Worm (Caenorhabditis elegans) whole organism, late embryonic: ENCODE results near the gene srz-62.

ENCODE experiments used
- C38D4.7 ChIP-seq: fragments of 200-800 bp; sonication (Bioruptor generic); optimal IDR thresholded peaks from 2 replicates; lab custom pipeline; 2018; ENCODE audit warnings: mild to moderate bottlenecking, missing genetic modification characterization, moderate library complexity, missing compliant biosample characterization
- K09A11.1 ChIP-seq: sonication (generic microtip); optimal IDR thresholded peaks from 2 replicates; lab custom pipeline; 2017; ENCODE audit warnings: antibody characterized with exemption, mild to moderate bottlenecking, missing genetic modification characterization, missing compliant biosample characterization; ENCODE audit not compliant: insufficient read depth
- Y22D7AL.16 ChIP-seq: sonication (generic microtip); optimal IDR thresholded peaks from 2 replicates; lab custom pipeline; 2016; ENCODE audit warnings: missing genetic modification characterization, missing compliant biosample characterization
- ceh-31 ChIP-seq: sonication (generic microtip); optimal IDR thresholded peaks from 2 replicates; lab custom pipeline; 2016; ENCODE audit warnings: missing genetic modification characterization, missing compliant biosample characterization
- dve-1 ChIP-seq: sonication (generic microtip); optimal IDR thresholded peaks from 2 replicates; lab custom pipeline; 2017; ENCODE audit warnings: antibody characterized with exemption, mild to moderate bottlenecking, missing genetic modification characterization, missing compliant biosample characterization
- lin-11 ChIP-seq: fragments of 200-800 bp; sonication (Bioruptor generic); optimal IDR thresholded peaks from 2 replicates; lab custom pipeline; 2018; ENCODE audit warnings: mild to moderate bottlenecking, missing genetic modification characterization, missing compliant biosample characterization
- madf-2 ChIP-seq: sonication (generic microtip); optimal IDR thresholded peaks from 2 replicates; lab custom pipeline; 2017; ENCODE audit warnings: missing genetic modification characterization, missing compliant biosample characterization
- nfya-1 ChIP-seq: sonication (generic microtip); optimal IDR thresholded peaks from 2 replicates; lab custom pipeline; 2017; ENCODE audit warnings: missing genetic modification characterization, mild to moderate bottlenecking, missing compliant biosample characterization, antibody characterized with exemption, moderate library complexity
- pag-3 ChIP-seq: sonication (generic microtip); optimal IDR thresholded peaks from 2 replicates; lab custom pipeline; 2016; ENCODE audit warnings: missing compliant biosample characterization, missing genetic modification characterization, borderline replicate concordance
- pha-4 ChIP-seq: fragments of 150-350 bp; optimal IDR thresholded peaks from 2 replicates; lab custom pipeline; 2018; ENCODE audit warnings: missing biosample characterization, missing genetic modification reagents, missing genetic modification characterization
- tbx-2 ChIP-seq: sonication (generic microtip); optimal IDR thresholded peaks from 2 replicates; lab custom pipeline; 2016; ENCODE audit warnings: missing genetic modification characterization, missing compliant biosample characterization

DNA sequence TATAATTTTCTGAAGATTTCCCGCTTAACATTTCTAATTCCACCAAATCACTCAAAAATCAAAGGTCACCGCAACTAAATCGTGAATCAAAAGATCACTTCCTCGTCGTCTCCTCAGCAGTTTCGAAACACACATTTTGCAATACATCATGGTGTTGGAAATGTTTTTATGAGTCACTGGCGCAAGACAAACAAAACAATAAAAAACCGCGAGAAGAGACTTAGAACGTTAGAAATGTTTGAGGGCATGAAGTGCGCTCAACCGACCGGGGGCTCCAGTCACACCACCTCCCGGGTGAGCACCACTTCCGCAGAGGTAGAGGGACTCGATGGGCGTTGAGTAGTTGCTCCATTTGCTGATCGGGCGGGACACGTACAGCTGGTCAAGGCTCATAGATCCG is 25.0 kb upstream of the srz-62 start:
- TF ChIP-seq madf-2 (tag; lab: Kevin White, UChicago) (no peak), tbx-2 (no peak), lin-11 (tag; lab: Kevin White, UChicago) (no peak), Y22D7AL.16 (no peak), K09A11.1 (tag; lab: Kevin White, UChicago) (no peak), pha-4 (no peak), ceh-31 (tag; lab: Kevin White, UChicago) (no peak), pag-3 (no peak), dve-1 (tag; lab: Kevin White, UChicago) (no peak), nfya-1 (tag; lab: Kevin White, UChicago) (no peak), C38D4.7 (GFP tag; lab: Kevin White, UChicago) (no peak)
